Worm (Caenorhabditis elegans) whole organism, L1 larva: ENCODE measurements around the gene T22F3.12.
"Not testable (repeated sequence)": the region's sequence is repeated elsewhere in the genome, so short reads cannot be mapped to it uniquely, and the experiment has no call there.

Source experiments
- elt-3 ChIP-seq, 6 experiments: fragments of 150-350 bp in 1 of 6; sonication (generic microtip); optimal IDR thresholded peaks; 2 replicates each; lab custom pipeline; 2017 to 2018; ENCODE audit warnings: missing biosample characterization in 6 of 6, missing genetic modification characterization in 6 of 6, inconsistent platforms in 1 of 6
- fkh-8 ChIP-seq: sonication (generic microtip); optimal IDR thresholded peaks from 2 replicates; lab custom pipeline; 2016; ENCODE audit warnings: mild to moderate bottlenecking, missing genetic modification characterization, missing compliant biosample characterization
- zip-4 ChIP-seq: fragments of 200-800 bp; sonication (Bioruptor generic); optimal IDR thresholded peaks from 2 replicates; lab custom pipeline; 2018; ENCODE audit warnings: mild to moderate bottlenecking, missing genetic modification characterization, moderate library complexity, missing compliant biosample characterization

DNA sequence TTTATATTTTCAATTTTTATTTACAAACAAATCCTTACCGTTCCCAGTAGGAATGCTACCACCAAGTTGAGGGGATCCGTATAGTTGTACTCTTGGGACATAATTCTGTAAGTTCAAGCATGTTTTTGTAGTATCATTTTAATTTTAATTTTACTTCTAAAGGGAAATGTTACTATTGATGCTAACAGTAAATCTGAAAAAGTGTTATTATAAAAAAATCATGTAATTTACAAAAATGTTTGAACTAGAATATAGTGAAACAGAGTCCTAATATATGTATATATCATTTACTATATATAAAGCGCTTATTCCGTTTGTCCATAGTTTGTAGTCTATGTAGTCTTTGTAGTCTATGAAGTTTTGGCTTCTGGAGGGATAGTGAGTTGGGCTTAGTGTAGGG lies 28.6 kb upstream of the T22F3.12 start, which contains the start of gene srx-93:
- TF ChIP-seq elt-3 (tag; optimal IDR thresholded peaks at IDR 0.05; lab: Kevin White, UChicago); zip-4 (GFP tag; lab: Kevin White, UChicago); fkh-8 (tag; lab: Kevin White, UChicago): not testable (repeated sequence)
